Worm (Caenorhabditis elegans) whole organism, young adult: ENCODE measurements around the gene syd-9.

Experiments used
- C17E4.6 ChIP-seq: fragments of 200-800 bp; sonication (Bioruptor generic); IDR thresholded peaks from 2 replicates; pipeline ENCODE4 v1.3.6; 2022; ENCODE audit warnings: missing genetic modification reagents, missing genetic modification characterization, missing compliant biosample characterization
- F22D6.2 ChIP-seq: sonication (generic microtip); optimal IDR thresholded peaks from 2 replicates; lab custom pipeline; 2016; ENCODE audit warnings: mild to moderate bottlenecking, missing genetic modification characterization, missing compliant biosample characterization
- F23B12.7 ChIP-seq: sonication (generic microtip); optimal IDR thresholded peaks from 2 replicates; lab custom pipeline; 2017; ENCODE audit warnings: missing genetic modification characterization, mild to moderate bottlenecking, missing compliant biosample characterization, antibody characterized with exemption, moderate library complexity; ENCODE audit not compliant: insufficient read depth
- F49E8.2 ChIP-seq: sonication (generic microtip); optimal IDR thresholded peaks from 3 replicates; lab custom pipeline; 2017; ENCODE audit warnings: missing genetic modification characterization, mild to moderate bottlenecking, missing compliant biosample characterization, antibody characterized with exemption, moderate library complexity; ENCODE audit not compliant: insufficient read depth
- F57C9.4 ChIP-seq: sonication (generic microtip); optimal IDR thresholded peaks from 2 replicates; lab custom pipeline; 2017; ENCODE audit warnings: mild to moderate bottlenecking, missing genetic modification characterization, missing compliant biosample characterization
- Y67H2A.10 ChIP-seq: fragments of 200-800 bp; sonication (Bioruptor generic); conservative IDR thresholded peaks from 2 replicates; pipeline ENCODE4 v1.3.6; 2022; ENCODE audit warnings: missing genetic modification reagents, missing genetic modification characterization, missing compliant biosample characterization
- Y79H2A.3 ChIP-seq: fragments of 200-800 bp; sonication (Bioruptor generic); conservative IDR thresholded peaks from 2 replicates; pipeline ENCODE4 v1.3.6; 2022; ENCODE audit warnings: missing genetic modification reagents, missing genetic modification characterization, missing compliant biosample characterization
- Y95B8A.8 ChIP-seq: fragments of 200-800 bp; sonication (Bioruptor generic); IDR thresholded peaks from 2 replicates; pipeline ENCODE4 v1.3.6; 2022; ENCODE audit warnings: missing genetic modification reagents, missing genetic modification characterization, missing compliant biosample characterization
- ama-1 ChIP-seq, 3 experiments: fragments of 150-350 bp in 1 of 3; sonication (generic microtip) in 2 of 3; optimal IDR thresholded peaks; 2 replicates each; lab custom pipeline; 2014 to 2018; ENCODE audit warnings: missing biosample characterization in 2 of 3, missing genetic modification characterization in 2 of 3, missing genetic modification reagents in 2 of 3
- aptf-3 ChIP-seq: fragments of 200-800 bp; sonication (Bioruptor generic); IDR thresholded peaks from 2 replicates; pipeline ENCODE4 v1.3.6; 2022; ENCODE audit warnings: missing genetic modification characterization, missing compliant biosample characterization
- atf-7 ChIP-seq: sonication (generic microtip); optimal IDR thresholded peaks from 2 replicates; lab custom pipeline; 2017; ENCODE audit warnings: mild to moderate bottlenecking, missing genetic modification characterization, missing compliant biosample characterization
- attf-5 ChIP-seq: fragments of 200-800 bp; sonication (Bioruptor generic); optimal IDR thresholded peaks from 2 replicates; lab custom pipeline; 2018; ENCODE audit warnings: mild to moderate bottlenecking, missing genetic modification characterization, missing compliant biosample characterization
- bed-2 ChIP-seq: fragments of 200-800 bp; sonication (Bioruptor generic); IDR thresholded peaks from 2 replicates; pipeline ENCODE4 v1.3.6; 2022; ENCODE audit warnings: missing genetic modification reagents, missing genetic modification characterization, missing compliant biosample characterization
- ccch-3 ChIP-seq: fragments of 200-800 bp; sonication (Bioruptor generic); optimal IDR thresholded peaks from 2 replicates; lab custom pipeline; 2018; ENCODE audit warnings: mild to moderate bottlenecking, missing genetic modification characterization, missing compliant biosample characterization
- cebp-1 ChIP-seq, 2 experiments: fragments of 200-800 bp in 1 of 2; sonication (Bioruptor generic) in 1 of 2; sonication (generic microtip) in 1 of 2; IDR thresholded peaks in 1 of 2; optimal IDR thresholded peaks in 1 of 2; 2 replicates each; pipeline versions ENCODE4 v1.3.6 to Lab custom; 2017 to 2022; ENCODE audit warnings: missing compliant biosample characterization in 2 of 2, missing genetic modification characterization in 2 of 2, mild to moderate bottlenecking in 1 of 2, missing genetic modification reagents in 1 of 2, moderate library complexity in 1 of 2
- ceh-27 ChIP-seq: fragments of 200-800 bp; sonication (Bioruptor generic); optimal IDR thresholded peaks from 2 replicates; lab custom pipeline; 2018; ENCODE audit warnings: mild to moderate bottlenecking, missing genetic modification characterization, moderate library complexity, missing compliant biosample characterization
- ceh-40 ChIP-seq: fragments of 200-800 bp; sonication (Bioruptor generic); IDR thresholded peaks from 2 replicates; pipeline ENCODE4 v1.3.6; 2022; ENCODE audit warnings: missing genetic modification characterization, missing compliant biosample characterization
- ceh-58 ChIP-seq: fragments of 200-800 bp; sonication (Bioruptor generic); IDR thresholded peaks from 2 replicates; pipeline ENCODE4 v1.3.6; 2022; ENCODE audit warnings: missing genetic modification characterization, missing compliant biosample characterization
- ceh-91 ChIP-seq: fragments of 200-800 bp; sonication (Bioruptor generic); IDR thresholded peaks from 2 replicates; pipeline ENCODE4 v1.3.6; 2022; ENCODE audit warnings: missing genetic modification reagents, missing genetic modification characterization, missing compliant biosample characterization
- dox-1 ChIP-seq: fragments of 200-800 bp; sonication (Bioruptor generic); IDR thresholded peaks from 2 replicates; pipeline ENCODE4 v1.3.6; 2022; ENCODE audit warnings: missing genetic modification reagents, missing genetic modification characterization, missing compliant biosample characterization
- dpl-1 ChIP-seq: fragments of 150-350 bp; optimal IDR thresholded peaks from 2 replicates; lab custom pipeline; 2014; ENCODE audit warnings: missing biosample characterization, missing genetic modification reagents, missing genetic modification characterization
- egl-18 ChIP-seq: fragments of 200-800 bp; sonication (Bioruptor generic); IDR thresholded peaks from 2 replicates; pipeline ENCODE4 v1.3.6; 2022; ENCODE audit warnings: missing genetic modification reagents, missing genetic modification characterization, missing compliant biosample characterization
- egrh-3 ChIP-seq: fragments of 200-800 bp; sonication (Bioruptor generic); IDR thresholded peaks from 2 replicates; pipeline ENCODE4 v1.3.6; 2022; ENCODE audit warnings: missing genetic modification reagents, missing genetic modification characterization, missing compliant biosample characterization
- hlh-12 ChIP-seq: sonication (generic microtip); optimal IDR thresholded peaks from 2 replicates; lab custom pipeline; 2016; ENCODE audit warnings: missing genetic modification characterization, missing compliant biosample characterization
- hmg-1.2 ChIP-seq: fragments of 200-800 bp; sonication (Bioruptor generic); IDR thresholded peaks from 2 replicates; pipeline ENCODE4 v1.3.6; 2022; ENCODE audit warnings: missing genetic modification reagents, missing genetic modification characterization, missing compliant biosample characterization
- hmg-20 ChIP-seq: fragments of 200-800 bp; sonication (Bioruptor generic); IDR thresholded peaks from 2 replicates; pipeline ENCODE4 v1.3.6; 2022; ENCODE audit warnings: missing genetic modification reagents, missing genetic modification characterization, missing compliant biosample characterization
- hrde-1 ChIP-seq: sonication (generic microtip); optimal IDR thresholded peaks from 2 replicates; lab custom pipeline; 2016; ENCODE audit warnings: missing genetic modification characterization, mild to moderate bottlenecking, missing compliant biosample characterization, moderate library complexity, missing genotype, missing genetic modification reagents, borderline replicate concordance
- let-526 ChIP-seq: fragments of 200-800 bp; sonication (Bioruptor generic); IDR thresholded peaks from 2 replicates; pipeline ENCODE4 v1.3.6; 2022; ENCODE audit warnings: missing genetic modification reagents, missing genetic modification characterization, missing compliant biosample characterization
- let-607 ChIP-seq, 2 experiments: fragments of 200-800 bp in 1 of 2; sonication (Bioruptor generic) in 1 of 2; sonication (generic microtip) in 1 of 2; optimal IDR thresholded peaks; 2 replicates each; lab custom pipeline; 2016 to 2018; ENCODE audit warnings: mild to moderate bottlenecking in 2 of 2, missing compliant biosample characterization in 2 of 2, missing genetic modification characterization in 2 of 2, moderate library complexity in 2 of 2, missing genotype in 1 of 2
- madf-6 ChIP-seq: fragments of 200-800 bp; sonication (Bioruptor generic); IDR thresholded peaks from 2 replicates; pipeline ENCODE4 v1.3.6; 2022; ENCODE audit warnings: missing genetic modification reagents, missing genetic modification characterization, missing compliant biosample characterization
- madf-8 ChIP-seq: fragments of 200-800 bp; sonication (Bioruptor generic); conservative IDR thresholded peaks from 2 replicates; pipeline ENCODE4 v1.3.6; 2022; ENCODE audit warnings: missing genetic modification reagents, missing genetic modification characterization, missing compliant biosample characterization
- mcd-1 ChIP-seq: fragments of 200-800 bp; sonication (Bioruptor generic); IDR thresholded peaks from 2 replicates; pipeline ENCODE4 v1.3.6; 2022; ENCODE audit warnings: missing genetic modification reagents, missing genetic modification characterization, missing compliant biosample characterization
- nfyb-1 ChIP-seq: fragments of 200-800 bp; sonication (Bioruptor generic); IDR thresholded peaks from 2 replicates; pipeline ENCODE4 v1.3.6; 2022; ENCODE audit warnings: missing genetic modification reagents, missing genetic modification characterization, missing compliant biosample characterization
- nhr-120 ChIP-seq: fragments of 200-800 bp; sonication (Bioruptor generic); IDR thresholded peaks from 2 replicates; pipeline ENCODE4 v1.3.6; 2022; ENCODE audit warnings: missing genetic modification characterization, missing compliant biosample characterization
- nhr-80 ChIP-seq: sonication (generic microtip); optimal IDR thresholded peaks from 2 replicates; lab custom pipeline; 2016; ENCODE audit warnings: missing genetic modification characterization, missing compliant biosample characterization
- pbrm-1 ChIP-seq: fragments of 200-800 bp; sonication (Bioruptor generic); IDR thresholded peaks from 2 replicates; pipeline ENCODE4 v1.3.6; 2022; ENCODE audit warnings: missing genetic modification reagents, missing genetic modification characterization, missing compliant biosample characterization
- rec-8 ChIP-seq, 2 experiments: sonication (generic microtip); optimal IDR thresholded peaks; 2 replicates each; lab custom pipeline; 2016; ENCODE audit warnings: mild to moderate bottlenecking in 2 of 2, missing genetic modification characterization in 2 of 2, missing genetic modification reagents in 2 of 2, missing genotype in 2 of 2, missing biosample characterization in 1 of 2, missing compliant biosample characterization in 1 of 2, moderate library complexity in 1 of 2
- snpc-4 ChIP-seq, 5 experiments: fragments of 150-350 bp in 1 of 5; sonication (generic microtip) in 4 of 5; optimal IDR thresholded peaks; 2 replicates each; lab custom pipeline; 2014 to 2018; ENCODE audit warnings: missing genetic modification characterization in 5 of 5, missing biosample characterization in 3 of 5, antibody characterized with exemption in 2 of 5, mild to moderate bottlenecking in 2 of 5, missing compliant biosample characterization in 2 of 5, missing genotype in 2 of 5, moderate library complexity in 2 of 5, missing genetic modification reagents in 1 of 5
- tlf-1 ChIP-seq: fragments of 200-800 bp; sonication (Bioruptor generic); optimal IDR thresholded peaks from 2 replicates; lab custom pipeline; 2018; ENCODE audit warnings: mild to moderate bottlenecking, missing genetic modification characterization, missing compliant biosample characterization
- zfh-2 ChIP-seq: fragments of 200-800 bp; sonication (Bioruptor generic); conservative IDR thresholded peaks from 2 replicates; pipeline ENCODE4 v1.3.6; 2022; ENCODE audit warnings: missing genetic modification reagents, missing genetic modification characterization, missing compliant biosample characterization
- ztf-3 ChIP-seq: fragments of 200-800 bp; sonication (Bioruptor generic); optimal IDR thresholded peaks from 2 replicates; lab custom pipeline; 2018; ENCODE audit warnings: mild to moderate bottlenecking, missing genetic modification characterization, missing compliant biosample characterization

syd-9 gene

DNA sequence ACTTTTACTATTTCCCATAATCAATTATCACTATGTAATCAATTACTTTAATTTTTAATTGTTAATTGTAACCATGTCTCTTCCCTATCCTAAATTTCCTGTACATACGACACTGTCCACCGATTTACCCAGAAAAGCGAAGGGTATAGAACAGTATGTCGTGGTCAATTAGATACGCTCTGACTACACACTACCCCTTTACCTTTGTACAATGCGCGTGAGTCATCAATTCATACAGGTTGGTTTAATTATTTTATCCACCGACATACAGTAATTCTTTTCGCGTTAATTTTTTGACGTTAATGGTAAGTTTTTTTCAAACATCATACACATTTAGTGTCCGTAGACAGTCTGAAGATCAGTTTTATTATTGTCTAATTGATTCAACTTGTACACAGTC, 36.3 kb upstream of the syd-9 start (continued):
- peak; percentile 92 for TF ChIP-seq hmg-20 (GFP tag; lab: Robert Waterston, UW)

DNA sequence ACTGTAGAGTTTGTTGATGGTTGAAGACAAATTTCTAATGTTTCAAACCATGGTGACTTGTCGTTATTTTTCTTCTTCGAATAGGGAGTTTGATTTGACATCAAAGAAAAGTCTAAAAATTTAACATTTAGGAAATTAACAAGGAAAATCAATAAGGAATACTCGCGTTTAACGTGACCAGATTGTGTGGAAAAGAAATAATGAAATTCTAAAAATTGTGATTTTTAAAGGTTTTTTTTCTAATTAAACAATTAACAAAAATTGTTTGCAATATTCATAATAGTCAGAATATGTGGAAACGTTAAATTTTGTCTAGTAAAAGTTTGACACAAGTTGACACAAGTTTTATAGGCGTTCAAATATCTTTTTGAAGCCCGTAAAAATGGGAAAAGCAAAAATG, 30.3 kb upstream of the syd-9 start, which contains the start of gene C55B6.4:
Gene C55B6.4 (minus strand): TSS at position 101 of the 400 bp plus-strand sequence.
- TF ChIP-seq egl-18 (GFP tag; lab: Robert Waterston, UW), result no peak
- TF ChIP-seq snpc-4 (GFP tag; optimal IDR thresholded peaks at IDR 0.05; lab: Kevin White, UChicago), result no peak
- TF ChIP-seq snpc-4 (tag; optimal IDR thresholded peaks at IDR 0.05; lab: Kevin White, UChicago), result no peak
- TF ChIP-seq C17E4.6 (GFP tag; lab: Robert Waterston, UW), result no peak
- no peak for TF ChIP-seq Y67H2A.10
- TF ChIP-seq zfh-2, result no peak
- TF ChIP-seq F49E8.2 (tag; lab: Kevin White, UChicago), result no peak
- no peak for TF ChIP-seq ceh-91 (GFP tag; lab: Robert Waterston, UW)
- no peak for TF ChIP-seq ccch-3 (GFP tag; lab: Kevin White, UChicago)
- TF ChIP-seq F57C9.4 (tag; lab: Kevin White, UChicago), result no peak
- no peak for TF ChIP-seq dpl-1 (GFP tag; lab: Kevin White, UChicago)
- no peak for TF ChIP-seq ama-1 (optimal IDR thresholded peaks at IDR 0.05; lab: Kevin White, UChicago)
- TF ChIP-seq ama-1 (GFP tag; optimal IDR thresholded peaks at IDR 0.05; lab: Kevin White, UChicago), result no peak
- no peak for TF ChIP-seq cebp-1 (GFP tag; IDR thresholded peaks at IDR 0.05; lab: Robert Waterston, UW)
- TF ChIP-seq cebp-1 (tag; optimal IDR thresholded peaks at IDR 0.05; lab: Kevin White, UChicago), result no peak
- no peak for TF ChIP-seq aptf-3 (GFP tag; lab: Robert Waterston, UW)
- TF ChIP-seq tlf-1, result no peak

DNA sequence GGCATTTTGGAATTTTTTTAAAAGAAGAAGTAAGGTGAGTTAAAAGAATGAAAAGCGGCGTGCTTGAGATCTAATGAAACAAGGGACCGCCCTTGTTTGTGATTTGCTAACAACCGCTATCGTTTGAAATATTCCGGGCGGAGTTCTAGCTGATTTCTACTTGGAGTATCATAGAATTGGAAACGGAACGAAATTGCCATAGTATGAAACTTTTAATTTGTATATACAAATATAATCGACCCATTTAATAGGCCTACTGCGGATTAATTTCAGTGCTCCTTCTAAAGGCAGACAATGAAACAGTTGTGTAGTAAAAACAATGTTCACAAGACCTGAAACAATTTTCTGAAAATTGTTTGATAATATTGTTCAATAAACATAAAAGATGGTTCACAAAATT, 26.0 kb upstream of the syd-9 start, which contains the start of gene C55B6.7:
Gene C55B6.7 (minus strand): TSS at position 101 of the 400 bp plus-strand sequence.
- TF ChIP-seq ceh-27 (GFP tag; lab: Kevin White, UChicago) (no peak), bed-2 (GFP tag; lab: Robert Waterston, UW) (no peak), dox-1 (GFP tag; lab: Robert Waterston, UW) (no peak), hrde-1 (no peak), ceh-40 (GFP tag; lab: Robert Waterston, UW) (no peak), madf-6 (GFP tag; lab: Robert Waterston, UW) (no peak), rec-8 (tag; optimal IDR thresholded peaks at IDR 0.05; lab: Kevin White, UChicago) (no peak), Y95B8A.8 (GFP tag; lab: Robert Waterston, UW) (no peak), tlf-1 (no peak), pbrm-1 (no peak), F23B12.7 (tag; lab: Kevin White, UChicago) (no peak), nhr-120 (GFP tag; lab: Robert Waterston, UW) (no peak), nfyb-1 (GFP tag; lab: Robert Waterston, UW) (no peak), atf-7 (no peak), mcd-1 (no peak), F49E8.2 (tag; lab: Kevin White, UChicago) (no peak), Y79H2A.3 (GFP tag; lab: Robert Waterston, UW) (no peak)

DNA sequence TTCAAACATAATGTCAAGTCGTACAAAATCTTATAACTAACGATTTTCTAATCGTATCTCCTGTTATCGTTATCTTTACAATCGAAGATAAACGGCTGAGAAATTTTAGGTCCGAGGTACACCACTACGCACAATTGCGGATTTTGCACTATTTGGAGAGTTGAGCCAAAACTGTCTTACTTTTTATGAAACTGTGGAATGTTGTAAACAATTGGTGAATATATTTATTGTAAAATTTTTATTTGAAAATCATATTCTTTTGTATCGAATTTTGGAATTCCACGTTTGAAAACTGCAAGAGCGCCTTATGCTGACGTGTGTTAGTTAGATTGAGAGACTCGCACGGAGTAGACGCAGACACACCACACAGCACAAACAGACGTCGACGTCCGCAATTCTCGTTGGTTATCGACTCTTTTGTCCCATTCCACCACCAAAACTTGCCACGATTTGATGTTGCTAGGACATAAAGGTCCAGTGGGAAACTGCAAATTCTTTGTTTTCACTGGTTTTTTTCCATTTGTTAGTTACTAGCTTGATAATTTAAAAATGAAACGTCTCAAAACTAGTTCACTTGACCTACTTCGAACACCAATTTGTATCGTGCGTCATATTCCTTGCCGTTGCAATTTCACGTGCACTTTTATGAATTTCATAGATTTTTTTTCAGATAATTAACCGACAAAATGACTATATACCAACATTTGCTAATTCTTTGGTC, 23.8 kb upstream of the syd-9 start, which contains the start of gene dnj-7:
Gene dnj-7 (plus strand): TSS at position 671 of the 721 bp plus-strand sequence.
- no peak for TF ChIP-seq madf-8 (GFP tag; lab: Robert Waterston, UW)
- TF ChIP-seq let-526 (GFP tag; lab: Robert Waterston, UW), result no peak
- no peak for TF ChIP-seq egrh-3 (GFP tag; lab: Robert Waterston, UW)
- TF ChIP-seq attf-5 (GFP tag; lab: Kevin White, UChicago), result peak; percentile 49
- TF ChIP-seq hlh-12 (tag; lab: Kevin White, UChicago), result no peak
- no peak for TF ChIP-seq F22D6.2 (tag; lab: Kevin White, UChicago)
- no peak for TF ChIP-seq ceh-58 (GFP tag; lab: Robert Waterston, UW)
- peak; percentile 55 for TF ChIP-seq nhr-80 (tag; lab: Kevin White, UChicago)
- peak; percentile 81 to 86 for TF ChIP-seq let-607 (tag; optimal IDR thresholded peaks at IDR 0.05; lab: Kevin White, UChicago)
- TF ChIP-seq ztf-3 (GFP tag; lab: Kevin White, UChicago), result no peak
- peak; percentile 36; the same call in 1 of the 2 replicates for TF ChIP-seq hmg-1.2 (GFP tag; lab: Robert Waterston, UW)
